Comparison of ENCODE assay signal across 4 worm cellular contexts in the genomic region with DNA sequence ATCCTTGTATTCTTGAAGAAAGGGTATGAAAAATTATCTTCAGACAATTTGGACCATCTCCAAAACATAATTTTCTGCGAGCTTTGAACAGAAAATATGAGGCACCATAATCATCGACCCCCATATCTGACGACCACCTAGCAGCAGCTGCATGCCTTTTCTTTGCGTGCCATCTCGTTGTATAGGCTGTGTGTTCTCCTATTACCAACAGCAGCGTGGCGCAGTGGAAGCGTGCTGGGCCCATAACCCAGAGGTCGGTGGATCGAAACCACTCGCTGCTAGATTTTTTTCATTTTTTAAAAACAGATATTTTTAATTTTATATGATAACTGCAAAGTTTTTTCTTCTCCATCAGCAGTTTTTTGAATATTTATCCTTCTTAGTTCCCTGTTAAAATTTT.
TF ChIP-seq lines count a peak whose summit lies in the region.

No protein-coding gene starts in this region.

TF ChIP-seq in whole organism, L2 larva, 48 proteins besides CTCF, POLR2A, EP300 and RAD21 (continues in another document):
- TF ChIP-seq nhr-6 (tag; optimal IDR thresholded peaks at IDR 0.05; lab: Kevin White, UChicago) (no peak), gmeb-1 (tag; optimal IDR thresholded peaks at IDR 0.05; lab: Kevin White, UChicago) (no peak), Y55F3AM.14 (GFP tag; optimal IDR thresholded peaks at IDR 0.05; lab: Kevin White, UChicago) (peak; percentile 34), nhr-12 (tag; optimal IDR thresholded peaks at IDR 0.05; lab: Kevin White, UChicago) (no peak), nhr-11 (tag; optimal IDR thresholded peaks at IDR 0.05; lab: Kevin White, UChicago) (no peak), elt-1 (tag; optimal IDR thresholded peaks at IDR 0.05; lab: Kevin White, UChicago) (no peak), ceh-82 (tag; optimal IDR thresholded peaks at IDR 0.05; lab: Kevin White, UChicago) (no peak), ama-1 (optimal IDR thresholded peaks at IDR 0.05; lab: Kevin White, UChicago) (no peak), sma-3 (GFP tag; optimal IDR thresholded peaks at IDR 0.05; lab: Kevin White, UChicago) (no peak), R02D3.7 (tag; optimal IDR thresholded peaks at IDR 0.05; lab: Kevin White, UChicago) (no peak), zag-1 (tag; optimal IDR thresholded peaks at IDR 0.05; lab: Kevin White, UChicago) (no peak), C34F6.9 (tag; optimal IDR thresholded peaks at IDR 0.05; lab: Kevin White, UChicago) (no peak), fos-1 (tag; optimal IDR thresholded peaks at IDR 0.05; lab: Kevin White, UChicago) (no peak), nhr-77 (tag; optimal IDR thresholded peaks at IDR 0.05; lab: Kevin White, UChicago) (no peak), crh-2 (tag; optimal IDR thresholded peaks at IDR 0.05; lab: Kevin White, UChicago) (peak; percentile 7), mdl-1 (tag; optimal IDR thresholded peaks at IDR 0.05; lab: Kevin White, UChicago) (no peak), lin-39 (tag; optimal IDR thresholded peaks at IDR 0.05; lab: Kevin White, UChicago) (no peak), ztf-4 (tag; optimal IDR thresholded peaks at IDR 0.05; lab: Kevin White, UChicago) (no peak), lsy-2 (tag; optimal IDR thresholded peaks at IDR 0.05; lab: Kevin White, UChicago) (no peak), alr-1 (tag; optimal IDR thresholded peaks at IDR 0.05; lab: Kevin White, UChicago) (no peak), aly-2 (tag; optimal IDR thresholded peaks at IDR 0.05; lab: Kevin White, UChicago) (no peak), unc-55 (GFP tag; optimal IDR thresholded peaks at IDR 0.05; lab: Kevin White, UChicago) (peak; percentile 20), blmp-1 (tag; optimal IDR thresholded peaks at IDR 0.05; lab: Kevin White, UChicago; ENCODE audit: insufficient read depth) (no peak)

TF ChIP-seq in whole organism, L4 larva, 104 proteins besides CTCF, POLR2A, EP300 and RAD21 (continues in another document):
- TF ChIP-seq set-16 (GFP tag; IDR thresholded peaks at IDR 0.05; lab: Robert Waterston, UW) (peak; percentile 29; the same call in 1 of the 2 replicates), egl-43 (GFP tag; IDR thresholded peaks at IDR 0.05; lab: Robert Waterston, UW) (peak; percentile 88), nhr-102 (tag; optimal IDR thresholded peaks at IDR 0.05; lab: Kevin White, UChicago) (no peak), ZK546.5 (tag; optimal IDR thresholded peaks at IDR 0.05; lab: Kevin White, UChicago) (no peak), dmd-9 (GFP tag; IDR thresholded peaks at IDR 0.05; lab: Robert Waterston, UW) (0 out of 2 replicates have a peak, but pooled peaks have one; percentile 37), nhr-41 (GFP tag; IDR thresholded peaks at IDR 0.05; lab: Robert Waterston, UW) (peak; percentile 64; the same call in 1 of the 2 replicates), pqm-1 (tag; optimal IDR thresholded peaks at IDR 0.05; lab: Kevin White, UChicago) (no peak), daf-16 (GFP tag; optimal IDR thresholded peaks at IDR 0.05; lab: Kevin White, UChicago) (no peak), daf-16 (tag; optimal IDR thresholded peaks at IDR 0.05; lab: Kevin White, UChicago) (peak; percentile 22), madf-9 (GFP tag; conservative IDR thresholded peaks at IDR 0.05; lab: Robert Waterston, UW) (peak; percentile 60; the same call in 1 of the 2 replicates), F44E2.7 (GFP tag; IDR thresholded peaks at IDR 0.05; lab: Robert Waterston, UW) (peak; percentile 63; the same call in 1 of the 2 replicates), hlh-30 (tag; optimal IDR thresholded peaks at IDR 0.05; lab: Kevin White, UChicago; ENCODE audit: insufficient read depth) (no peak), zfp-3 (GFP tag; conservative IDR thresholded peaks at IDR 0.05; lab: Robert Waterston, UW) (0 out of 2 replicates have a peak, but pooled peaks have one; percentile 42), Y75B8A.6 (GFP tag; IDR thresholded peaks at IDR 0.05; lab: Robert Waterston, UW) (0 out of 2 replicates have a peak, but pooled peaks have one; percentile 61), ceh-20 (GFP tag; IDR thresholded peaks at IDR 0.05; lab: Robert Waterston, UW) (0 out of 2 replicates have a peak, but pooled peaks have one; percentile 26), unc-62 (GFP tag; optimal IDR thresholded peaks at IDR 0.05 in 1 of 2; lab: Kevin White, UChicago) (peak in 1 of 2 experiments; percentile 54), unc-62 (tag; optimal IDR thresholded peaks at IDR 0.05; lab: Kevin White, UChicago) (no peak), nhr-48 (tag; optimal IDR thresholded peaks at IDR 0.05; lab: Kevin White, UChicago) (no peak), php-3 (GFP tag; IDR thresholded peaks at IDR 0.05; lab: Robert Waterston, UW) (peak; percentile 56), hlh-11 (tag; optimal IDR thresholded peaks at IDR 0.05; lab: Kevin White, UChicago) (no peak)

TF ChIP-seq in whole organism, late embryonic, 69 proteins besides CTCF, POLR2A, EP300 and RAD21 (continues in another document):
- peak; percentile 86 for TF ChIP-seq ceh-45 (GFP tag; IDR thresholded peaks at IDR 0.05; lab: Robert Waterston, UW)
- peak; percentile 15 for TF ChIP-seq unc-86 (tag; optimal IDR thresholded peaks at IDR 0.05; lab: Kevin White, UChicago)
- TF ChIP-seq nhr-232 (tag; optimal IDR thresholded peaks at IDR 0.05; lab: Kevin White, UChicago): peak; percentile 69
- peak; percentile 86 for TF ChIP-seq ttx-3 (tag; optimal IDR thresholded peaks at IDR 0.05; lab: Kevin White, UChicago)
- peak; percentile 77 for TF ChIP-seq pha-2 (tag; optimal IDR thresholded peaks at IDR 0.05; lab: Kevin White, UChicago)
- no peak for TF ChIP-seq zip-5 (tag; optimal IDR thresholded peaks at IDR 0.05; lab: Kevin White, UChicago)
- TF ChIP-seq npax-4 (tag; optimal IDR thresholded peaks at IDR 0.05; lab: Kevin White, UChicago): no peak
- no peak for TF ChIP-seq unc-55 (GFP tag; optimal IDR thresholded peaks at IDR 0.05; lab: Kevin White, UChicago)
- TF ChIP-seq ceh-30 (tag; optimal IDR thresholded peaks at IDR 0.05; lab: Kevin White, UChicago): peak; percentile 49
- TF ChIP-seq elt-2 (tag; optimal IDR thresholded peaks at IDR 0.05; lab: Kevin White, UChicago): peak; percentile 92
- TF ChIP-seq sox-2 (GFP tag; IDR thresholded peaks at IDR 0.05; lab: Robert Waterston, UW): peak; percentile 91
- no peak for TF ChIP-seq tbx-7 (tag; optimal IDR thresholded peaks at IDR 0.05; lab: Kevin White, UChicago)
- TF ChIP-seq nfya-1 (tag; optimal IDR thresholded peaks at IDR 0.05; lab: Kevin White, UChicago): peak; percentile 7
- peak; percentile 75 for TF ChIP-seq C38D4.7 (GFP tag; optimal IDR thresholded peaks at IDR 0.05; lab: Kevin White, UChicago)
- TF ChIP-seq ceh-48 (tag; optimal IDR thresholded peaks at IDR 0.05; lab: Kevin White, UChicago): peak; percentile 61
- TF ChIP-seq pag-3 (tag; optimal IDR thresholded peaks at IDR 0.05; lab: Kevin White, UChicago; ENCODE audit: borderline replicate concordance): no peak
- TF ChIP-seq dmd-4 (tag; optimal IDR thresholded peaks at IDR 0.05; lab: Kevin White, UChicago; ENCODE audit: borderline replicate concordance): peak; percentile 80
- TF ChIP-seq ceh-6 (GFP tag; optimal IDR thresholded peaks at IDR 0.05; lab: Kevin White, UChicago): peak; percentile 70
- TF ChIP-seq ceh-2 (tag; optimal IDR thresholded peaks at IDR 0.05; lab: Kevin White, UChicago): peak; percentile 80
- peak; percentile 84 for TF ChIP-seq lin-11 (tag; optimal IDR thresholded peaks at IDR 0.05; lab: Kevin White, UChicago)
- peak; percentile 88 for TF ChIP-seq ceh-19 (GFP tag; optimal IDR thresholded peaks at IDR 0.05; lab: Kevin White, UChicago)
- peak; percentile 72 for TF ChIP-seq ceh-31 (tag; optimal IDR thresholded peaks at IDR 0.05; lab: Kevin White, UChicago)
- TF ChIP-seq mec-3 (tag; optimal IDR thresholded peaks at IDR 0.05; lab: Kevin White, UChicago; ENCODE audit: borderline replicate concordance): no peak
- no peak for TF ChIP-seq ceh-22 (tag; optimal IDR thresholded peaks at IDR 0.05; lab: Kevin White, UChicago)

TF ChIP-seq in whole organism, mixed stage, embryonic, 35 proteins besides CTCF, POLR2A, EP300 and RAD21 (continues in another document):
- TF ChIP-seq hlh-1 (tag; optimal IDR thresholded peaks at IDR 0.05; lab: Kevin White, UChicago) (no peak), nhr-28 (tag; optimal IDR thresholded peaks at IDR 0.05; lab: Kevin White, UChicago) (no peak), nhr-12 (tag; optimal IDR thresholded peaks at IDR 0.05; lab: Kevin White, UChicago) (no peak), unc-39 (tag; optimal IDR thresholded peaks at IDR 0.05; lab: Kevin White, UChicago) (no peak), M03D4.4 (tag; optimal IDR thresholded peaks at IDR 0.05; lab: Kevin White, UChicago) (peak; percentile 91), elt-3 (tag; optimal IDR thresholded peaks at IDR 0.05; lab: Kevin White, UChicago) (no peak), nhr-2 (tag; optimal IDR thresholded peaks at IDR 0.05; lab: Kevin White, UChicago) (no peak), snpc-4 (tag; optimal IDR thresholded peaks at IDR 0.05; lab: Kevin White, UChicago) (no peak), nhr-76 (tag; optimal IDR thresholded peaks at IDR 0.05; lab: Kevin White, UChicago) (no peak), unc-120 (tag; optimal IDR thresholded peaks at IDR 0.05; lab: Kevin White, UChicago; ENCODE audit: poor library complexity, severe bottlenecking) (peak; percentile 50), flh-1 (GFP tag; optimal IDR thresholded peaks at IDR 0.05; lab: Kevin White, UChicago) (peak; percentile 65), mls-2 (tag; optimal IDR thresholded peaks at IDR 0.05; lab: Kevin White, UChicago) (peak; percentile 92), lin-32 (GFP tag; optimal IDR thresholded peaks at IDR 0.05; lab: Kevin White, UChicago) (peak; percentile 71), elt-1 (tag; optimal IDR thresholded peaks at IDR 0.05; lab: Kevin White, UChicago; ENCODE audit: borderline replicate concordance, insufficient read depth) (no peak), zip-8 (tag; optimal IDR thresholded peaks at IDR 0.05; lab: Kevin White, UChicago) (no peak), ceh-83 (GFP tag; optimal IDR thresholded peaks at IDR 0.05; lab: Kevin White, UChicago) (peak; percentile 91), ceh-39 (tag; optimal IDR thresholded peaks at IDR 0.05; lab: Kevin White, UChicago) (no peak), bed-3 (GFP tag; optimal IDR thresholded peaks at IDR 0.05; lab: Kevin White, UChicago) (peak; percentile 85), pha-4 (tag; optimal IDR thresholded peaks at IDR 0.05; lab: Kevin White, UChicago) (peak; percentile 66), drap-1 (GFP tag; optimal IDR thresholded peaks at IDR 0.05; lab: Kevin White, UChicago) (peak; percentile 87), blmp-1 (tag; optimal IDR thresholded peaks at IDR 0.05; lab: Kevin White, UChicago) (no peak), sem-2 (GFP tag; optimal IDR thresholded peaks at IDR 0.05; lab: Kevin White, UChicago) (peak; percentile 86), ham-2 (GFP tag; optimal IDR thresholded peaks at IDR 0.05; lab: Kevin White, UChicago) (peak; percentile 67), sptf-1 (tag; optimal IDR thresholded peaks at IDR 0.05; lab: Kevin White, UChicago) (peak; percentile 94), mab-5 (tag; optimal IDR thresholded peaks at IDR 0.05; lab: Kevin White, UChicago) (no peak), tbx-8 (GFP tag; optimal IDR thresholded peaks at IDR 0.05; lab: Kevin White, UChicago) (peak; percentile 79), lin-13 (tag; optimal IDR thresholded peaks at IDR 0.05; lab: Kevin White, UChicago) (peak; percentile 76)
